Worm (Caenorhabditis elegans) whole organism, L2 larva: ENCODE data around the gene F21C10.9.

Experiments used
- blmp-1 ChIP-seq: sonication (generic microtip); optimal IDR thresholded peaks from 2 replicates; lab custom pipeline; 2017; ENCODE audit warnings: missing genetic modification characterization, mild to moderate bottlenecking, missing compliant biosample characterization, antibody characterized with exemption, moderate library complexity; ENCODE audit not compliant: insufficient read depth
- ceh-82 ChIP-seq: fragments of 150-350 bp; optimal IDR thresholded peaks from 2 replicates; lab custom pipeline; 2014; ENCODE audit warnings: missing biosample characterization, missing genetic modification characterization
- lin-11 ChIP-seq: fragments of 150-350 bp; sonication (generic microtip); optimal IDR thresholded peaks from 2 replicates; lab custom pipeline; 2014; ENCODE audit warnings: missing biosample characterization, missing genetic modification characterization, inconsistent platforms, mixed read lengths

DNA sequence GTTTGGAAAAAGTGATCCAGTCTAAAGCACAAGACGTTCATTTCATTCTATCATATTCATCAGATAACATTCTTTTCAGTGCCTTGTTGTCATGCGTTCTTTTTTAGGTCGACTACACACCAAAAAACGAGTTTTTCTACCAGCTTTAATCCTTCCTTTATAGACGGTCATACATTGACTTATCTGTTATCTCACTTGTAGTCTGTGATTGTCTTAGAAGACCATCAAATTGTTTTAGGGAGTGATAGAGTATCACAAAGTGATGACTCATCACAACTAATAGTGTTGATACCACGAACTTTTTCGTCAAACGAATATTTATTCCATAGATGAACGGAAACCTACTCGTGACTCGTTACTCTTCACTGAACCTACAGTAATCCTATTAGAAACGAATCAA lies 12.7 kb downstream of the F21C10.9 start:
- no peak for TF ChIP-seq lin-11
- TF ChIP-seq blmp-1 = no peak
- no peak for TF ChIP-seq ceh-82 (tag; lab: Kevin White, UChicago)
